Fruit fly (Drosophila melanogaster) whole organism, prepupa: ENCODE data around the gene CG42305.

Experiments used
- CG10669 ChIP-seq: fragments of 200-800 bp; sonication (Bioruptor generic); optimal IDR thresholded peaks from 3 replicates; lab custom pipeline; 2018; ENCODE audit warnings: missing biosample characterization, mild to moderate bottlenecking, missing genetic modification characterization, moderate library complexity
- CG11294 ChIP-seq: fragments of 200-800 bp; sonication (Bioruptor generic); IDR thresholded peaks from 2 replicates; pipeline ENCODE4 v1.3.6; 2022; ENCODE audit warnings: missing biosample characterization, missing genetic modification characterization
- CG16779 ChIP-seq: fragments of 200-800 bp; sonication (Bioruptor generic); optimal IDR thresholded peaks from 3 replicates; lab custom pipeline; 2017; ENCODE audit warnings: missing biosample characterization, mild to moderate bottlenecking, missing genetic modification characterization
- CG6854 ChIP-seq: fragments of 200-800 bp; sonication (Bioruptor generic); optimal IDR thresholded peaks from 2 replicates; lab custom pipeline; 2017; ENCODE audit warnings: missing biosample characterization, mild to moderate bottlenecking, missing genetic modification characterization
- Eip78C ChIP-seq: fragments of 200-800 bp; sonication (Bioruptor generic); peaks from one replicate; lab custom pipeline; 2016; ENCODE audit warnings: missing biosample characterization, missing genetic modification characterization
- Eip93F ChIP-seq: fragments of 200-800 bp; sonication (Bioruptor generic); optimal IDR thresholded peaks from 2 replicates; lab custom pipeline; 2016; ENCODE audit warnings: missing biosample characterization, mild to moderate bottlenecking, missing genetic modification characterization
- Gug ChIP-seq: fragments of 200-800 bp; sonication (Bioruptor generic); IDR thresholded peaks from 2 replicates; pipeline ENCODE4 v1.3.6; 2022; ENCODE audit warnings: missing biosample characterization, missing genetic modification characterization
- Hr39 ChIP-seq: fragments of 200-800 bp; sonication (Bioruptor generic); optimal IDR thresholded peaks from 2 replicates; lab custom pipeline; 2016; ENCODE audit warnings: missing biosample characterization, missing genetic modification characterization

DNA sequence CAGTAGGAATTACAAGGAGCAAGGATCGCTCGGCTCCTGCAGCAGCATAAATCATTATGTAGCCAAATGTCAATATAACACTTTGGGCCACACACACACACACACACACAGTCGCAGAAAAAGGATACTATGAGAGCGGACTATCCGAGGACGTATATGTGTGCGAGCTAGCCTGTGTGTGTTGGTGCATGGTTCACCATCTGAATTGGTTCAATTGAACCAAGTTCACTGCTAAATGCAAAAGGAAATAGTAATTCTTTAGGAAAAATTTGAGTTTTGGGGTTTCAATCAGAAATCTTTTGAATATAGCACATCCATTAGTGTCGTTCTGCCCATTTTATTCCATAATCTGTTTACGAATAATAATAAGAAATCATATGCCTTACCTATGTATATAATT lies 33.7 kb downstream of the CG42305 start:
- TF ChIP-seq CG10669 (no peak), Gug (no peak), CG11294 (GFP tag; lab: Robert Waterston, UW) (no peak), Eip93F (GFP tag; lab: Kevin White, UChicago) (no peak), CG16779 (tag; lab: Kevin White, UChicago) (no peak), Hr39 (GFP tag; lab: Kevin White, UChicago) (no peak), Eip78C (GFP tag; lab: Kevin White, UChicago) (no peak), CG6854 (no peak)
